Fruit fly (Drosophila melanogaster) whole organism, embryonic: ENCODE measurements around the gene DZIP1.

Experiments used
- Atf6 ChIP-seq: fragments of 200-800 bp; sonication (Bioruptor generic); IDR thresholded peaks from 2 replicates; pipeline ENCODE4 v1.3.6; 2022; ENCODE audit warnings: missing biosample characterization, missing genetic modification characterization
- BtbVII ChIP-seq: fragments of 200-800 bp; sonication (Bioruptor generic); optimal IDR thresholded peaks from 3 replicates; lab custom pipeline; 2017; ENCODE audit warnings: missing biosample characterization, mild to moderate bottlenecking, missing genetic modification characterization
- CG11696 ChIP-seq: fragments of 200-800 bp; sonication (Bioruptor generic); IDR thresholded peaks from 2 replicates; pipeline ENCODE4 v1.3.6; 2022; ENCODE audit warnings: missing biosample characterization, missing genetic modification characterization
- CG12236 ChIP-seq: fragments of 200-800 bp; sonication (Bioruptor generic); optimal IDR thresholded peaks from 2 replicates; lab custom pipeline; 2016; ENCODE audit warnings: missing biosample characterization, missing genetic modification characterization
- CG12391 ChIP-seq: fragments of 200-800 bp; sonication (Bioruptor generic); optimal IDR thresholded peaks from 3 replicates; lab custom pipeline; 2018; ENCODE audit warnings: missing biosample characterization, mild to moderate bottlenecking, missing genetic modification characterization, moderate library complexity
- CG12659 ChIP-seq: fragments of 200-800 bp; sonication (Bioruptor generic); optimal IDR thresholded peaks from 3 replicates; lab custom pipeline; 2017; ENCODE audit warnings: mild to moderate bottlenecking, missing biosample characterization, missing genetic modification reagents, missing genetic modification characterization
- CG12769 ChIP-seq: fragments of 200-800 bp; sonication (Bioruptor generic); optimal IDR thresholded peaks from 2 replicates; lab custom pipeline; 2019; ENCODE audit warnings: missing biosample characterization, mild to moderate bottlenecking, missing genetic modification characterization, moderate library complexity
- CG13296 ChIP-seq: fragments of 200-800 bp; sonication (Bioruptor generic); optimal IDR thresholded peaks from 3 replicates; lab custom pipeline; 2018; ENCODE audit warnings: missing biosample characterization, mild to moderate bottlenecking, missing genetic modification characterization
- CG14860 ChIP-seq: fragments of 200-800 bp; sonication (Bioruptor generic); IDR thresholded peaks from 3 replicates; pipeline ENCODE4 v1.3.6; 2022; ENCODE audit warnings: missing biosample characterization, missing genetic modification characterization; ENCODE audit not compliant: partially characterized antibody
- CG1603 ChIP-seq: fragments of 200-800 bp; sonication (Bioruptor generic); optimal IDR thresholded peaks from 2 replicates; lab custom pipeline; 2019; ENCODE audit warnings: missing biosample characterization, mild to moderate bottlenecking, missing genetic modification characterization, moderate library complexity
- CG17328 ChIP-seq: fragments of 200-800 bp; sonication (Bioruptor generic); IDR thresholded peaks from 2 replicates; pipeline ENCODE4 v1.3.6; 2022; ENCODE audit warnings: missing biosample characterization, missing genetic modification characterization
- CG2129 ChIP-seq: fragments of 200-800 bp; sonication (Bioruptor generic); IDR thresholded peaks from 2 replicates; pipeline ENCODE4 v1.3.6; 2022; ENCODE audit warnings: missing biosample characterization, missing genetic modification characterization; ENCODE audit not compliant: partially characterized antibody
- CG2712 ChIP-seq: fragments of 200-800 bp; optimal IDR thresholded peaks from 3 replicates; lab custom pipeline; 2019; ENCODE audit warnings: missing biosample characterization, mild to moderate bottlenecking, missing genetic modification characterization, moderate library complexity
- CG34224 ChIP-seq: fragments of 200-800 bp; sonication (Bioruptor generic); IDR thresholded peaks from 3 replicates; pipeline ENCODE4 v1.3.6; 2022; ENCODE audit warnings: missing biosample characterization, missing genetic modification characterization; ENCODE audit not compliant: partially characterized antibody
- CG34376 ChIP-seq: fragments of 200-800 bp; sonication (Bioruptor generic); optimal IDR thresholded peaks from 2 replicates; lab custom pipeline; 2018; ENCODE audit warnings: missing biosample characterization, mild to moderate bottlenecking, missing genetic modification characterization
- CG42726 ChIP-seq: fragments of 200-800 bp; sonication (Bioruptor generic); IDR thresholded peaks from 2 replicates; pipeline ENCODE4 v1.3.6; 2022; ENCODE audit warnings: missing biosample characterization, missing genetic modification characterization; ENCODE audit not compliant: partially characterized antibody
- CG8388 ChIP-seq: fragments of 200-800 bp; sonication (Bioruptor generic); optimal IDR thresholded peaks from 2 replicates; lab custom pipeline; 2019; ENCODE audit warnings: missing biosample characterization, mild to moderate bottlenecking, missing genetic modification characterization, moderate library complexity
- CG9437 ChIP-seq: fragments of 200-800 bp; sonication (Bioruptor generic); optimal IDR thresholded peaks from 2 replicates; lab custom pipeline; 2018; ENCODE audit warnings: missing biosample characterization, mild to moderate bottlenecking, missing genetic modification characterization
- CG9876 ChIP-seq: fragments of 200-800 bp; sonication (Bioruptor generic); optimal IDR thresholded peaks from 2 replicates; lab custom pipeline; 2016; ENCODE audit warnings: missing biosample characterization, missing genetic modification characterization
- CTCF ChIP-seq: fragments of 200-800 bp; sonication (Bioruptor generic); optimal IDR thresholded peaks from 2 replicates; lab custom pipeline; 2017; ENCODE audit warnings: missing biosample characterization, mild to moderate bottlenecking, missing genetic modification characterization, moderate library complexity
- Doc3 ChIP-seq: fragments of 200-800 bp; sonication (Bioruptor generic); IDR thresholded peaks from 3 replicates; pipeline ENCODE4 v1.3.6; 2022; ENCODE audit warnings: missing biosample characterization, missing genetic modification characterization; ENCODE audit not compliant: partially characterized antibody
- E2f2 ChIP-seq: fragments of 200-800 bp; sonication (Bioruptor generic); IDR thresholded peaks from 2 replicates; pipeline ENCODE4 v1.3.6; 2022; ENCODE audit warnings: missing biosample characterization, missing genetic modification characterization
- Ets97D ChIP-seq: fragments of 200-800 bp; sonication (Bioruptor generic); optimal IDR thresholded peaks from 3 replicates; lab custom pipeline; 2016; ENCODE audit warnings: missing biosample characterization, missing genetic modification characterization
- Gug ChIP-seq: fragments of 200-800 bp; sonication (Bioruptor generic); IDR thresholded peaks from 4 replicates; pipeline ENCODE4 v1.3.6; 2022; ENCODE audit warnings: missing biosample characterization, missing genetic modification characterization
- Hand ChIP-seq: fragments of 200-800 bp; sonication (Bioruptor generic); optimal IDR thresholded peaks from 2 replicates; lab custom pipeline; 2017; ENCODE audit warnings: mild to moderate bottlenecking, missing biosample characterization, missing genetic modification reagents, missing genetic modification characterization
- HmgD ChIP-seq: fragments of 200-800 bp; sonication (Bioruptor generic); optimal IDR thresholded peaks from 3 replicates; lab custom pipeline; 2016; ENCODE audit warnings: missing biosample characterization, missing genetic modification characterization
- HmgZ ChIP-seq: fragments of 200-800 bp; sonication (Bioruptor generic); optimal IDR thresholded peaks from 2 replicates; lab custom pipeline; 2018; ENCODE audit warnings: missing biosample characterization, mild to moderate bottlenecking, missing genetic modification characterization
- Max ChIP-seq: fragments of 200-800 bp; sonication (Bioruptor generic); optimal IDR thresholded peaks from 2 replicates; lab custom pipeline; 2016; ENCODE audit warnings: missing biosample characterization, mild to moderate bottlenecking, missing genetic modification characterization
- Med ChIP-seq: fragments of 200-800 bp; sonication (Bioruptor generic); peaks from one replicate; lab custom pipeline; 2016; ENCODE audit warnings: missing biosample characterization, missing genetic modification characterization, mild to moderate bottlenecking, inconsistent platforms, moderate library complexity
- Myb ChIP-seq: fragments of 200-800 bp; sonication (Bioruptor generic); optimal IDR thresholded peaks from 2 replicates; lab custom pipeline; 2016; ENCODE audit warnings: missing biosample characterization, missing genetic modification characterization
- Opbp ChIP-seq: fragments of 200-800 bp; sonication (Bioruptor generic); IDR thresholded peaks from 3 replicates; pipeline ENCODE4 v1.3.6; 2022; ENCODE audit warnings: missing biosample characterization, missing genetic modification characterization; ENCODE audit not compliant: partially characterized antibody
- PHDP ChIP-seq: fragments of 200-800 bp; sonication (Bioruptor generic); optimal IDR thresholded peaks from 3 replicates; lab custom pipeline; 2018; ENCODE audit warnings: missing biosample characterization, mild to moderate bottlenecking, missing genetic modification characterization, moderate library complexity
- Stat92E ChIP-seq, 3 experiments: fragments of >200 bp in 2 of 3; fragments of 200-800 bp in 1 of 3; sonication (Bioruptor generic) in 1 of 3; optimal IDR thresholded peaks; 2 replicates each; lab custom pipeline; 2017 to 2019; ENCODE audit warnings: missing biosample characterization in 3 of 3, missing genetic modification characterization in 3 of 3, mild to moderate bottlenecking in 1 of 3, moderate library complexity in 1 of 3
- YL-1 ChIP-seq: fragments of 200-800 bp; sonication (Bioruptor generic); optimal IDR thresholded peaks from 3 replicates; lab custom pipeline; 2017; ENCODE audit warnings: missing biosample characterization, mild to moderate bottlenecking, missing genetic modification characterization
- az2 ChIP-seq: fragments of 200-800 bp; sonication (Bioruptor generic); optimal IDR thresholded peaks from 3 replicates; lab custom pipeline; 2016; ENCODE audit warnings: missing biosample characterization, missing genetic modification characterization
- bigmax ChIP-seq: fragments of 200-800 bp; sonication (Bioruptor generic); optimal IDR thresholded peaks from 2 replicates; lab custom pipeline; 2018; ENCODE audit warnings: missing biosample characterization, mild to moderate bottlenecking, missing genetic modification characterization
- cg ChIP-seq: fragments of 200-800 bp; sonication (Bioruptor generic); optimal IDR thresholded peaks from 3 replicates; lab custom pipeline; 2019; ENCODE audit warnings: missing biosample characterization, mild to moderate bottlenecking, missing genetic modification characterization, moderate library complexity
- dm ChIP-seq: fragments of 200-800 bp; sonication (Bioruptor generic); optimal IDR thresholded peaks from 3 replicates; lab custom pipeline; 2016; ENCODE audit warnings: missing biosample characterization, missing genetic modification characterization
- ewg ChIP-seq: fragments of 200-800 bp; sonication (Bioruptor generic); optimal IDR thresholded peaks from 3 replicates; lab custom pipeline; 2017; ENCODE audit warnings: mild to moderate bottlenecking, missing biosample characterization, missing genetic modification reagents, missing genetic modification characterization
- gcm ChIP-seq: fragments of 200-800 bp; sonication (Bioruptor generic); optimal IDR thresholded peaks from 2 replicates; lab custom pipeline; 2019; ENCODE audit warnings: missing biosample characterization, mild to moderate bottlenecking, missing genetic modification characterization, moderate library complexity
- grau ChIP-seq: fragments of 200-800 bp; optimal IDR thresholded peaks from 3 replicates; lab custom pipeline; 2019; ENCODE audit warnings: missing biosample characterization, mild to moderate bottlenecking, missing genetic modification characterization, moderate library complexity
- hbn ChIP-seq: fragments of 200-800 bp; sonication (Bioruptor generic); IDR thresholded peaks from 2 replicates; pipeline ENCODE4 v1.3.6; 2022; ENCODE audit warnings: missing biosample characterization, missing genetic modification characterization; ENCODE audit not compliant: partially characterized antibody
- ind ChIP-seq: fragments of 200-800 bp; sonication (Bioruptor generic); optimal IDR thresholded peaks from 3 replicates; lab custom pipeline; 2016; ENCODE audit warnings: missing biosample characterization, missing genetic modification characterization
- jigr1 ChIP-seq: fragments of 200-800 bp; sonication (Bioruptor generic); IDR thresholded peaks from 3 replicates; pipeline ENCODE4 v1.3.6; 2022; ENCODE audit warnings: missing biosample characterization, missing genetic modification characterization
- nerfin-2 ChIP-seq: fragments of 200-800 bp; sonication (Bioruptor generic); IDR thresholded peaks from 2 replicates; pipeline ENCODE4 v1.3.6; 2022; ENCODE audit warnings: missing biosample characterization, missing genetic modification characterization; ENCODE audit not compliant: partially characterized antibody
- sens ChIP-seq: fragments of 200-800 bp; sonication (Bioruptor generic); peaks from one replicate; lab custom pipeline; 2016; ENCODE audit warnings: missing biosample characterization, missing genetic modification characterization
- trem ChIP-seq: fragments of 200-800 bp; optimal IDR thresholded peaks from 3 replicates; lab custom pipeline; 2019; ENCODE audit warnings: missing biosample characterization, mild to moderate bottlenecking, missing genetic modification characterization, moderate library complexity
- tup ChIP-seq: fragments of 200-800 bp; sonication (Bioruptor generic); optimal IDR thresholded peaks from 2 replicates; lab custom pipeline; 2016; ENCODE audit warnings: missing biosample characterization, mild to moderate bottlenecking, missing genetic modification characterization, moderate library complexity
- zen ChIP-seq: fragments of 200-800 bp; sonication (Bioruptor generic); optimal IDR thresholded peaks from 3 replicates; lab custom pipeline; 2018; ENCODE audit warnings: missing biosample characterization, mild to moderate bottlenecking, missing genetic modification characterization, moderate library complexity
- zfh1 ChIP-seq: fragments of 200-800 bp; sonication (Bioruptor generic); IDR thresholded peaks from 3 replicates; pipeline ENCODE4 v1.3.6; 2022; ENCODE audit warnings: missing biosample characterization, missing genetic modification characterization

The DZIP1 gene

dm6 chr3R:24518150-24518580, 3.1 kb downstream of the DZIP1 start, which contains the start of gene Pp1alpha-96A (continued):
- TF ChIP-seq Opbp (GFP tag; lab: Robert Waterston, UW) (peak; percentile 93), ewg (peak; percentile 83), trem (peak; percentile 55), nerfin-2 (GFP tag; lab: Robert Waterston, UW) (peak; percentile 62; the same call in 1 of the 2 replicates), CG9876 (peak; percentile 12), hbn (GFP tag; lab: Robert Waterston, UW) (peak; percentile 84), sens (GFP tag; lab: Kevin White, UChicago) (peak; percentile 45), CG42726 (GFP tag; lab: Robert Waterston, UW) (peak; percentile 87), CG34376 (peak; percentile 5), gcm (peak; percentile 37), HmgD (GFP tag; lab: Kevin White, UChicago) (peak; percentile 11), tup (no peak), CG13296 (no peak), CG12236 (no peak), CTCF (GFP tag; lab: Kevin White, UChicago) (peak; percentile 18), zen (tag; lab: Kevin White, UChicago) (peak; percentile 22), dm (GFP tag; lab: Kevin White, UChicago) (peak; percentile 66), E2f2 (GFP tag; lab: Robert Waterston, UW) (peak; percentile 85), CG14860 (GFP tag; lab: Robert Waterston, UW) (peak; percentile 77), Med (GFP tag; lab: Kevin White, UChicago) (peak; percentile 89), CG11696 (GFP tag; lab: Robert Waterston, UW) (no peak), CG12769 (no peak), Doc3 (GFP tag; lab: Robert Waterston, UW) (peak; percentile 78), Hand (peak; percentile 16), CG12391 (peak; percentile 23), HmgZ (peak; percentile 24), CG1603 (tag; lab: Kevin White, UChicago) (peak; percentile 75), CG34224 (GFP tag; lab: Robert Waterston, UW) (peak; percentile 82), CG2712 (peak; percentile 35), YL-1 (GFP tag; lab: Kevin White, UChicago) (peak; percentile 85), Stat92E (GFP tag; optimal IDR thresholded peaks at IDR 0.05; lab: Kevin White, UChicago) (peak in 1 of 3 experiments; percentile 18), ind (GFP tag; lab: Kevin White, UChicago) (peak; percentile 11), bigmax (peak; percentile 43), PHDP (tag; lab: Kevin White, UChicago) (no peak), CG8388 (no peak), Gug (GFP tag; lab: Robert Waterston, UW) (no peak), CG12659 (GFP tag; lab: Kevin White, UChicago) (peak; percentile 52), Myb (GFP tag; lab: Kevin White, UChicago) (peak; percentile 53), BtbVII (GFP tag; lab: Kevin White, UChicago) (no peak), grau (peak; percentile 28), az2 (no peak), CG17328 (GFP tag; lab: Robert Waterston, UW) (0 out of 2 replicates have a peak, but pooled peaks have one; percentile 5), Ets97D (GFP tag; lab: Kevin White, UChicago) (peak; percentile 66), jigr1 (GFP tag; lab: Robert Waterston, UW) (no peak), Atf6 (GFP tag; lab: Robert Waterston, UW) (no peak), Max (peak; percentile 12), CG9437 (GFP tag; lab: Kevin White, UChicago) (peak; percentile 59), zfh1 (GFP tag; lab: Robert Waterston, UW) (peak; percentile 40; the same call in 1 of the 3 replicates), cg (GFP tag; lab: Kevin White, UChicago) (peak; percentile 83), CG2129 (GFP tag; lab: Robert Waterston, UW) (peak; percentile 70)
